Worm (Caenorhabditis elegans): ENCODE measurements around the gene wdr-46.

ce11 chrIV:12349639-12350038, 22.4 kb upstream of the wdr-46 start, which contains the start of gene best-22:
- TF ChIP-seq attf-4 (tag; optimal IDR thresholded peaks at IDR 0.05): no peak
- no peak for TF ChIP-seq unc-130 (GFP tag; optimal IDR thresholded peaks at IDR 0.05)
- TF ChIP-seq aly-2 (tag; optimal IDR thresholded peaks at IDR 0.05): no peak
- TF ChIP-seq ces-1 (GFP tag; optimal IDR thresholded peaks at IDR 0.05): no peak
- no peak for TF ChIP-seq zfp-3 (GFP tag; conservative IDR thresholded peaks at IDR 0.05)
- no peak for TF ChIP-seq ZK337.2 (GFP tag; IDR thresholded peaks at IDR 0.05)
- TF ChIP-seq hlh-11 (tag; optimal IDR thresholded peaks at IDR 0.05): no peak
- TF ChIP-seq ZK546.5 (tag; optimal IDR thresholded peaks at IDR 0.05): no peak
- TF ChIP-seq ama-1 (optimal IDR thresholded peaks at IDR 0.05): no peak
- no peak for TF ChIP-seq mep-1 (tag; optimal IDR thresholded peaks at IDR 0.05)
